Fruit fly (Drosophila melanogaster) S2 (cell line): ENCODE results near the gene isoQC.

ENCODE experiments used
- CG8478 ChIP-seq: fragments of >200 bp; optimal IDR thresholded peaks from 2 replicates; lab custom pipeline; 2018
- CTCF ChIP-seq, 2 experiments: fragments of >200 bp; optimal IDR thresholded peaks; 2 replicates each; lab custom pipeline; 2018

- TF ChIP-seq CTCF (optimal IDR thresholded peaks at IDR 0.05; lab: Kevin White, UChicago) (no peak), CG8478 (no peak)
Measured at dm6 chr3L:20447337-20447736, 26.9 kb upstream of the isoQC start.
